Fruit fly (Drosophila melanogaster): ENCODE measurements around the gene Cpr67B.

DNA sequence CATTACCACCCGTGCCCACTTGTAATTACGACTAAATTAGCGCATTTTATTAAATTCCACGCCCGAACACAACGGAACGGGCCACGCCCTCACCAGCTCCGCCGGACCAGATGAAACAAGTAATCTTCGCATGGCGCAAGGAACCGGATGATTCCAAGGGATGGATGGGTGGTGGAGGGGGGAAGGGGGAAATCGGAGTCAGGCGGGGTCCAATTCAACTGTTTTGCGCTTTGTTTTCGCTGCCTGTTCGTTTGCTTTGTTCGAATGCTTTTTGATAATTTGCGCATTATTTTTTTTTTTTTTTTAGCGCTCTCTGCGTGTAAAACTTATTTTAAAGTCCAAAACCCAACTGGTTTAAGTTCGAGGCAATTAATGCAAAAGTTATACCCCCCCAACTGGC lies 7.9 kb upstream of the Cpr67B start:
- no peak for TF ChIP-seq Sin3A (optimal IDR thresholded peaks at IDR 0.05)
- no peak for TF ChIP-seq psq (optimal IDR thresholded peaks at IDR 0.05)
- TF ChIP-seq Myc (optimal IDR thresholded peaks at IDR 0.05): no peak

Measured in Kc167 (cell line).